Fruit fly (Drosophila melanogaster) whole organism, adult: ENCODE data around the gene CG42264.

ENCODE experiments used
- CG11617 ChIP-seq: fragments of 200-800 bp; sonication (Bioruptor generic); optimal IDR thresholded peaks from 2 replicates; lab custom pipeline; 2017; ENCODE audit warnings: mild to moderate bottlenecking, missing biosample characterization, missing genetic modification reagents, missing genetic modification characterization
- CG12768 ChIP-seq: fragments of 200-800 bp; sonication (Bioruptor generic); optimal IDR thresholded peaks from 2 replicates; lab custom pipeline; 2017; ENCODE audit warnings: missing biosample characterization, missing genetic modification characterization, mild to moderate bottlenecking, moderate library complexity, missing genetic modification reagents
- CG14711 ChIP-seq: fragments of 200-800 bp; sonication (Bioruptor generic); optimal IDR thresholded peaks from 2 replicates; lab custom pipeline; 2018; ENCODE audit warnings: missing biosample characterization, mild to moderate bottlenecking, missing genetic modification characterization, moderate library complexity
- CG1620 ChIP-seq: fragments of 200-800 bp; sonication (Bioruptor generic); optimal IDR thresholded peaks from 2 replicates; lab custom pipeline; 2016; ENCODE audit warnings: missing biosample characterization, missing genetic modification characterization
- CG33017 ChIP-seq: fragments of 200-800 bp; sonication (Bioruptor generic); optimal IDR thresholded peaks from 2 replicates; lab custom pipeline; 2018; ENCODE audit warnings: missing biosample characterization, mild to moderate bottlenecking, missing genetic modification characterization, moderate library complexity
- CG5204 ChIP-seq: fragments of 200-800 bp; sonication (Bioruptor generic); optimal IDR thresholded peaks from 2 replicates; lab custom pipeline; 2016; ENCODE audit warnings: missing biosample characterization, missing genetic modification characterization
- CG7045 ChIP-seq: fragments of 200-800 bp; sonication (Bioruptor generic); optimal IDR thresholded peaks from 2 replicates; lab custom pipeline; 2017; ENCODE audit warnings: missing biosample characterization, mild to moderate bottlenecking, missing genetic modification characterization
- CG7101 ChIP-seq: fragments of 200-800 bp; sonication (Bioruptor generic); optimal IDR thresholded peaks from 2 replicates; lab custom pipeline; 2018; ENCODE audit warnings: missing biosample characterization, mild to moderate bottlenecking, missing genetic modification characterization, moderate library complexity
- Clk ChIP-seq: fragments of 200-800 bp; sonication (Bioruptor generic); optimal IDR thresholded peaks from 2 replicates; lab custom pipeline; 2017; ENCODE audit warnings: missing biosample characterization, missing genetic modification characterization
- Crg-1 ChIP-seq: fragments of 200-800 bp; sonication (Bioruptor generic); optimal IDR thresholded peaks from 2 replicates; lab custom pipeline; 2016; ENCODE audit warnings: missing biosample characterization, missing genetic modification characterization
- Hr96 ChIP-seq: fragments of 200-800 bp; sonication (Bioruptor generic); optimal IDR thresholded peaks from 2 replicates; lab custom pipeline; 2016; ENCODE audit warnings: missing biosample characterization, missing genetic modification characterization
- Mnt ChIP-seq: fragments of 200-800 bp; sonication (Bioruptor generic); optimal IDR thresholded peaks from 2 replicates; lab custom pipeline; 2016; ENCODE audit warnings: missing biosample characterization, mild to moderate bottlenecking, missing genetic modification characterization
- bab1 ChIP-seq: fragments of 200-800 bp; sonication (Bioruptor generic); optimal IDR thresholded peaks from 3 replicates; lab custom pipeline; 2019; ENCODE audit warnings: missing biosample characterization, mild to moderate bottlenecking, missing genetic modification characterization, moderate library complexity
- cic ChIP-seq: fragments of 200-800 bp; sonication (Bioruptor generic); optimal IDR thresholded peaks from 2 replicates; lab custom pipeline; 2017; ENCODE audit warnings: missing biosample characterization, mild to moderate bottlenecking, missing genetic modification characterization, moderate library complexity
- cnc ChIP-seq, 2 experiments: fragments of >200 bp; optimal IDR thresholded peaks; 2 replicates each; lab custom pipeline; 2017
- kay ChIP-seq: fragments of 200-800 bp; sonication (Bioruptor generic); peaks from one replicate; lab custom pipeline; 2016; ENCODE audit warnings: missing biosample characterization, missing genetic modification characterization, borderline replicate concordance
- ovo ChIP-seq: fragments of 200-800 bp; sonication (Bioruptor generic); optimal IDR thresholded peaks from 2 replicates; lab custom pipeline; 2016; ENCODE audit warnings: missing biosample characterization, missing genetic modification characterization
- pad ChIP-seq: fragments of 200-800 bp; sonication (Bioruptor generic); optimal IDR thresholded peaks from 3 replicates; lab custom pipeline; 2017; ENCODE audit warnings: missing biosample characterization, missing genetic modification characterization, mild to moderate bottlenecking, moderate library complexity, missing genetic modification reagents
- tj ChIP-seq: fragments of 200-800 bp; sonication (Bioruptor generic); optimal IDR thresholded peaks from 3 replicates; lab custom pipeline; 2017; ENCODE audit warnings: missing biosample characterization, mild to moderate bottlenecking, missing genetic modification characterization, moderate library complexity
- toe ChIP-seq: fragments of 200-800 bp; sonication (Bioruptor generic); optimal IDR thresholded peaks from 2 replicates; lab custom pipeline; 2016; ENCODE audit warnings: missing biosample characterization, missing genetic modification characterization

CG42264 gene

DNA sequence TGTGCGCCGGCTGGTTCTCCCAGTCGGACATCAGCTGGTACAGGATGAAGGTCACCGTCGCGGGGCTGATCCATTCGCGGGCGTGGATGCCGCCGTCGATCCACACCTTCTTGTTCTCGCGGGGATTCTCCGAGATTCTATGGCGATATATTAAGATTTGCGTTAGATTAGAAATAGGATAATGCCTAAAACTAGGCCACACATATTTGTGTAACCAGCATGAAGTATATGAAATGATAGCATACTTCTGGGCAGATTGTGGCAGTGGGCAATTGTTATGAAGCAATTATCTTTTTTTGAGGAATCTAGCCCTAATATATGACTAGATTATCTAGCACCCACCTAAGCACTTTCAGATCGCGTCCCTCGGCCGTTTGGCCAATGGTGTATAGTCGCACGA lies 9.7 kb downstream of the CG42264 start:
- no peak for TF ChIP-seq Hr96 (GFP tag; lab: Kevin White, UChicago)
- TF ChIP-seq Crg-1 (GFP tag; lab: Kevin White, UChicago), result no peak
- TF ChIP-seq kay (GFP tag; lab: Kevin White, UChicago), result no peak
- no peak for TF ChIP-seq CG1620 (GFP tag; lab: Kevin White, UChicago)
- no peak for TF ChIP-seq cnc (optimal IDR thresholded peaks at IDR 0.05; lab: Kevin White, UChicago)
- TF ChIP-seq CG14711, result no peak
- no peak for TF ChIP-seq CG12768 (GFP tag; lab: Kevin White, UChicago)
- TF ChIP-seq toe (GFP tag; lab: Kevin White, UChicago), result no peak
- TF ChIP-seq bab1 (GFP tag; lab: Kevin White, UChicago), result no peak
- TF ChIP-seq CG7101 (tag; lab: Kevin White, UChicago), result no peak
- no peak for TF ChIP-seq ovo (GFP tag; lab: Kevin White, UChicago)
- no peak for TF ChIP-seq pad (GFP tag; lab: Kevin White, UChicago)
- no peak for TF ChIP-seq CG5204
- no peak for TF ChIP-seq CG33017 (tag; lab: Kevin White, UChicago)
- no peak for TF ChIP-seq Clk (GFP tag; lab: Kevin White, UChicago)
- TF ChIP-seq tj (GFP tag; lab: Kevin White, UChicago), result no peak
- TF ChIP-seq CG7045 (GFP tag; lab: Kevin White, UChicago), result no peak
- no peak for TF ChIP-seq Mnt (GFP tag; lab: Kevin White, UChicago)

DNA sequence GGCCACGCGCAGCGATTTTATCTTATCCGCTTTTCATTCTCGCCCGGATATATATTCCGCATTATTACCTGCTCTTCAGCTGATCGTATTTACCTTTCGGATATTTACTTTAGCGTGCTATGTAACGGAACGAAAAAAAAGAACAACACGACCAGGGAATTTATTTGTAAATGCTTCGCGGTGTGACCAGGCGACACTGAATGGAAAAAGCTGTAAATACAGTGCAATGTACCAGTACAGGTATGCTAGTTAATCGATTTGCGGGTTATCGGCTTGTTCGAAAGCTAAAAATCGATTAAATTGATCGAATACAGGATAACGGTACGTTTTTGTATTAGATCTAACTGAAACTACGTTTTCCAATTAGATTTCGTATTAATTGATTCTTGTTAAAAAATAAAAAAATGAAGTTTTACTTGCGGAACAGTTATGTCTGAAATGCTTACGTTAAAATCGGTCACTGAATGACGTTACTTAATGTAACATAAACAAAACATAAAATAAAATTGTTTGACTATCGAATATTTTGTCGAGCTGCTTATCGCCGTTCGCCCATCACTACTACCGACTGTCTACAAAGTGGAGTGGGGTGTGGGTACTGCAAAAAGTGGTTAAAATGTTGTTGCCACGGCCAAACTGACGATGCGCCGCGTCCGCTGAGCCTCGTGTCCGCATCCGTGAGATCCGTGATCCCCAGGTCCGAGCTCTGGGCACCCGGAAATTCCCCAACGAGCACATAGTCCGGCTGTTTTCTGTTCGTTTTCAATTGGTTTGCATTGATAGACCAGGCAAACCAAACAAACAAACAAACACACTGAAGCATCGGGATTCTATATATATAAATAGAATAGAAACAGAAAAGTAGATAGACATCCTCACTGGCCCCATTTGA lies 12.2 kb downstream of the CG42264 start, which contains the start of the genes MAPk-Ak2 and CG42699:
TSS of gene MAPk-Ak2 (minus strand) at position 203 of the 892 bp plus-strand sequence.
TSS of gene CG42699 (plus strand) at position 553 of the 892 bp plus-strand sequence.
- no peak for TF ChIP-seq cnc (optimal IDR thresholded peaks at IDR 0.05; lab: Kevin White, UChicago)
- TF ChIP-seq CG1620 (GFP tag; lab: Kevin White, UChicago), result peak; percentile 95
- TF ChIP-seq ovo (GFP tag; lab: Kevin White, UChicago), result peak; percentile 98
- TF ChIP-seq CG33017 (tag; lab: Kevin White, UChicago), result peak; percentile 56
- peak; percentile 90 for TF ChIP-seq CG7101 (tag; lab: Kevin White, UChicago)
- TF ChIP-seq toe (GFP tag; lab: Kevin White, UChicago), result peak; percentile 52
- TF ChIP-seq CG7045 (GFP tag; lab: Kevin White, UChicago), result peak; percentile 59
- peak; percentile 77 for TF ChIP-seq pad (GFP tag; lab: Kevin White, UChicago)
- TF ChIP-seq kay (GFP tag; lab: Kevin White, UChicago), result peak; percentile 85
- TF ChIP-seq CG5204, result no peak
- TF ChIP-seq CG12768 (GFP tag; lab: Kevin White, UChicago), result peak; percentile 86
- TF ChIP-seq bab1 (GFP tag; lab: Kevin White, UChicago), result peak; percentile 63
- peak; percentile 90 for TF ChIP-seq CG11617 (GFP tag; lab: Kevin White, UChicago)
- peak; percentile 28 for TF ChIP-seq Clk (GFP tag; lab: Kevin White, UChicago)
- TF ChIP-seq Mnt (GFP tag; lab: Kevin White, UChicago), result peak; percentile 94
- peak; percentile 70 for TF ChIP-seq CG14711
- TF ChIP-seq Hr96 (GFP tag; lab: Kevin White, UChicago), result no peak
- TF ChIP-seq cic (GFP tag; lab: Kevin White, UChicago), result peak; percentile 89
- peak; percentile 97 for TF ChIP-seq Crg-1 (GFP tag; lab: Kevin White, UChicago)
- peak; percentile 59 for TF ChIP-seq tj (GFP tag; lab: Kevin White, UChicago)

DNA sequence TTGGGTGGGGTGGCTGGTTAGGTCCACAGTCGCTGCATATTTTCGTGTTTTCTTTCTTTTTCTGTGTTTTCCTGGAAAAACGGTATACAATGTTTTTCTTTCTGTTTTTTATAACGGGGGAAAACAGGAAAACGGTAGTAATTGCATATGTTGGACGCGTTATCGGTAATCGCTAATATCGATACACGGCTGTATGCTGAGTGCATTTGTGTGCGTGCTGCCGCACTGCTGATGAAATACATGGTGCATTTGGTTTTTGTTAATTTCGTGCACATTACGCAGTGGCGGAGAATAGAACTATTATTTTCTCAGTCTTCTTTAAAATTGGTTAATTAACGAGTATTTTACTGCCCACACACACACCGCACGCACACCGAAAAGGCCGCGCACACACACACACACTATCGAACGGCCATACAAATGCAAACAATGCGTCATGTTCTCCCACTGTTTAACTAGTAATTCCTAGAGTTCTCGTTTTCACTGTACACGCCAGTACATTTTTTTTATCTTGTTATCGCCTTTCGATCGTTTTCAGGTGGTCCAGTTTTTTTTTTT lies 12.9 kb downstream of the CG42264 start:
- TF ChIP-seq CG7101 (tag; lab: Kevin White, UChicago) (no peak), bab1 (GFP tag; lab: Kevin White, UChicago) (no peak), kay (GFP tag; lab: Kevin White, UChicago) (no peak), pad (GFP tag; lab: Kevin White, UChicago) (no peak), toe (GFP tag; lab: Kevin White, UChicago) (no peak), ovo (GFP tag; lab: Kevin White, UChicago) (no peak), cic (GFP tag; lab: Kevin White, UChicago) (no peak), Crg-1 (GFP tag; lab: Kevin White, UChicago) (no peak), CG11617 (GFP tag; lab: Kevin White, UChicago) (no peak), Clk (GFP tag; lab: Kevin White, UChicago) (no peak), CG14711 (no peak), CG1620 (GFP tag; lab: Kevin White, UChicago) (no peak)

DNA sequence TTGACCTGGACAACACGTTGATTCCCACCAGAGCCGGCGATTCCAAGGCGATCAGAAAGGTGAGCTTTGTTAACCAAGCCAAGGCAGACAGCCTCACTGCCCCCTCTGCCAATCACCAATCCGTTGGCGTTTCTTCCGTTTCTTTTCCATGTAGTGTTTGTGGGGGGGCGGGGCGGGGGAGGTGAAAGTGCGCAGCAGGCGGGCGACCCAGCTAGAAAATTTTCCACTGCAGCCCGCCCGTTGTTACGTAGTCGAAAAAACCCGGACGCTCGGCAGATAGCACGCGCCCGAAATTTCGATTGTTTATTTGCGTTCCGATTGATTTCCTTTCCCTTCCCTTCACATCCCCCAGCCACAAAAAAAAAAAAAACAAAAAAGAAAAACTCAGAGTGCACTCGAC lies 20.3 kb downstream of the CG42264 start:
- TF ChIP-seq Hr96 (GFP tag; lab: Kevin White, UChicago), result no peak
- no peak for TF ChIP-seq CG7101 (tag; lab: Kevin White, UChicago)
- no peak for TF ChIP-seq toe (GFP tag; lab: Kevin White, UChicago)
- no peak for TF ChIP-seq CG14711
- no peak for TF ChIP-seq CG5204
- no peak for TF ChIP-seq CG12768 (GFP tag; lab: Kevin White, UChicago)
- TF ChIP-seq CG11617 (GFP tag; lab: Kevin White, UChicago), result no peak
- TF ChIP-seq CG33017 (tag; lab: Kevin White, UChicago), result no peak
